Worm (Caenorhabditis elegans) whole organism, mixed stage, embryonic: ENCODE data around the gene alh-11.

Experiments used
- cnd-1 ChIP-seq: fragments of 200-800 bp; sonication (Bioruptor generic); optimal IDR thresholded peaks from 2 replicates; lab custom pipeline; 2018; ENCODE audit warnings: mild to moderate bottlenecking, missing genetic modification characterization, missing compliant biosample characterization
- pha-4 ChIP-seq: fragments of 150-350 bp; optimal IDR thresholded peaks from 2 replicates; lab custom pipeline; 2018; ENCODE audit warnings: missing biosample characterization, missing genetic modification reagents, missing genetic modification characterization
- snpc-4 ChIP-seq: fragments of 150-350 bp; optimal IDR thresholded peaks from 2 replicates; lab custom pipeline; 2014; ENCODE audit warnings: missing biosample characterization, missing genetic modification characterization

DNA sequence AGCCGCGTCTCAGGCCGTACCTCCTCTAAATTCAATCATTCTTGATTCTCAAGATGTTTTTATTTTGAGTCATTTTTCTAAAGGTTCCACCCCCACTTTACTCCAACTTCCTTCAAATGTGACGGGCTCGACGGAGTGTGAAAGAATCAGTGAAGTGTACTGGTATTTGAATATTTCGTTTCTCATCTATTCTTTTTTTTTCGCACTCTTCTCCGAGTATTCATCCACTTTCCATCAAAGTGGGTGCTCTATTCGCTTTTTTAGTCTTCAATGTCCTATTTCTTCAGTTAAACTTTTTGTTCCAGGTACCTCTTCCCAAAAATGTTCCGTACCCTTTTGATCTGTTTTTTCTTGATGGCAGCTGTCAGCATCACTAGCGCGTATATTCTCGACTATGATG, 17.2 kb downstream of the alh-11 start, which contains the start of gene nlp-52:
- TF ChIP-seq cnd-1 (tag; lab: Kevin White, UChicago) (no peak), pha-4 (no peak), snpc-4 (tag; lab: Kevin White, UChicago) (no peak)
